Fruit fly (Drosophila melanogaster) whole organism, embryonic: ENCODE measurements around the gene Myo31DF.

Experiments
- BEAF-32 ChIP-seq: fragments of 200-800 bp; sonication (Bioruptor generic); optimal IDR thresholded peaks from 3 replicates; lab custom pipeline; 2017; ENCODE audit warnings: missing biosample characterization, missing genetic modification characterization, mild to moderate bottlenecking, moderate library complexity, missing genetic modification reagents
- BtbVII ChIP-seq: fragments of 200-800 bp; sonication (Bioruptor generic); optimal IDR thresholded peaks from 3 replicates; lab custom pipeline; 2017; ENCODE audit warnings: missing biosample characterization, mild to moderate bottlenecking, missing genetic modification characterization
- CG13123 ChIP-seq: fragments of 200-800 bp; sonication (Bioruptor generic); optimal IDR thresholded peaks from 2 replicates; lab custom pipeline; 2016; ENCODE audit warnings: missing biosample characterization, missing genetic modification characterization
- CG13424 ChIP-seq: fragments of 200-800 bp; sonication (Bioruptor generic); optimal IDR thresholded peaks from 2 replicates; lab custom pipeline; 2019; ENCODE audit warnings: missing biosample characterization, mild to moderate bottlenecking, missing genetic modification characterization, moderate library complexity
- CG13624 ChIP-seq: fragments of 200-800 bp; sonication (Bioruptor generic); optimal IDR thresholded peaks from 2 replicates; lab custom pipeline; 2016; ENCODE audit warnings: missing biosample characterization, missing genetic modification characterization
- CG14860 ChIP-seq: fragments of 200-800 bp; sonication (Bioruptor generic); IDR thresholded peaks from 3 replicates; pipeline ENCODE4 v1.3.6; 2022; ENCODE audit warnings: missing biosample characterization, missing genetic modification characterization; ENCODE audit not compliant: partially characterized antibody
- CG15073 ChIP-seq: fragments of 200-800 bp; sonication (Bioruptor generic); optimal IDR thresholded peaks from 2 replicates; lab custom pipeline; 2016; ENCODE audit warnings: missing biosample characterization, missing genetic modification characterization
- CG16779 ChIP-seq: fragments of 200-800 bp; sonication (Bioruptor generic); IDR thresholded peaks from 2 replicates; pipeline ENCODE4 v1.3.6; 2022; ENCODE audit warnings: missing biosample characterization, missing genetic modification characterization
- CG17328 ChIP-seq: fragments of 200-800 bp; sonication (Bioruptor generic); IDR thresholded peaks from 2 replicates; pipeline ENCODE4 v1.3.6; 2022; ENCODE audit warnings: missing biosample characterization, missing genetic modification characterization
- CG2129 ChIP-seq: fragments of 200-800 bp; sonication (Bioruptor generic); IDR thresholded peaks from 2 replicates; pipeline ENCODE4 v1.3.6; 2022; ENCODE audit warnings: missing biosample characterization, missing genetic modification characterization; ENCODE audit not compliant: partially characterized antibody
- CG32767 ChIP-seq: fragments of 200-800 bp; sonication (Bioruptor generic); IDR thresholded peaks from 2 replicates; pipeline ENCODE4 v1.3.6; 2022; ENCODE audit warnings: missing biosample characterization, missing genetic modification characterization
- CG3281 ChIP-seq: fragments of 200-800 bp; sonication (Bioruptor generic); optimal IDR thresholded peaks from 3 replicates; lab custom pipeline; 2017; ENCODE audit warnings: missing biosample characterization, mild to moderate bottlenecking, missing genetic modification characterization
- CG4730 ChIP-seq: fragments of 200-800 bp; sonication (Bioruptor generic); IDR thresholded peaks from 2 replicates; pipeline ENCODE4 v1.3.6; 2022; ENCODE audit warnings: missing biosample characterization, missing genetic modification characterization
- CG5245 ChIP-seq: fragments of 200-800 bp; sonication (Bioruptor generic); optimal IDR thresholded peaks from 3 replicates; lab custom pipeline; 2016; ENCODE audit warnings: missing biosample characterization, missing genetic modification characterization
- CG6254 ChIP-seq: fragments of 200-800 bp; sonication (Bioruptor generic); optimal IDR thresholded peaks from 3 replicates; lab custom pipeline; 2017; ENCODE audit warnings: mild to moderate bottlenecking, missing biosample characterization, missing genetic modification reagents, missing genetic modification characterization
- CG7745 ChIP-seq: fragments of 200-800 bp; sonication (Bioruptor generic); optimal IDR thresholded peaks from 2 replicates; lab custom pipeline; 2018; ENCODE audit warnings: missing biosample characterization, mild to moderate bottlenecking, missing genetic modification characterization, moderate library complexity
- CG8281 ChIP-seq: fragments of 200-800 bp; sonication (Bioruptor generic); optimal IDR thresholded peaks from 2 replicates; lab custom pipeline; 2018; ENCODE audit warnings: missing biosample characterization, mild to moderate bottlenecking, missing genetic modification characterization, moderate library complexity
- CG9876 ChIP-seq: fragments of 200-800 bp; sonication (Bioruptor generic); optimal IDR thresholded peaks from 2 replicates; lab custom pipeline; 2016; ENCODE audit warnings: missing biosample characterization, missing genetic modification characterization
- CG9932 ChIP-seq: fragments of 200-800 bp; sonication (Bioruptor generic); IDR thresholded peaks from 2 replicates; pipeline ENCODE4 v1.3.6; 2022; ENCODE audit warnings: missing biosample characterization, missing genetic modification characterization
- D19B ChIP-seq: fragments of 200-800 bp; sonication (Bioruptor generic); optimal IDR thresholded peaks from 2 replicates; lab custom pipeline; 2017; ENCODE audit warnings: missing biosample characterization, mild to moderate bottlenecking, missing genetic modification characterization
- Deaf1 ChIP-seq: fragments of 200-800 bp; optimal IDR thresholded peaks from 3 replicates; lab custom pipeline; 2019; ENCODE audit warnings: missing biosample characterization, mild to moderate bottlenecking, missing genetic modification characterization, moderate library complexity
- Dp ChIP-seq: fragments of 200-800 bp; sonication (Bioruptor generic); optimal IDR thresholded peaks from 2 replicates; lab custom pipeline; 2018; ENCODE audit warnings: missing biosample characterization, mild to moderate bottlenecking, missing genetic modification characterization, moderate library complexity
- Gsc ChIP-seq: fragments of 200-800 bp; sonication (Bioruptor generic); IDR thresholded peaks from 2 replicates; pipeline ENCODE4 v1.3.6; 2022; ENCODE audit warnings: missing biosample characterization, missing genetic modification characterization
- HLH3B ChIP-seq: fragments of 200-800 bp; sonication (Bioruptor generic); IDR thresholded peaks from 2 replicates; pipeline ENCODE4 v1.3.6; 2022; ENCODE audit warnings: missing biosample characterization, missing genetic modification characterization
- HLHmδ ChIP-seq: fragments of 200-800 bp; sonication (Bioruptor generic); optimal IDR thresholded peaks from 2 replicates; lab custom pipeline; 2018; ENCODE audit warnings: missing biosample characterization, mild to moderate bottlenecking, missing genetic modification characterization, moderate library complexity
- Hr3 ChIP-seq: fragments of 200-800 bp; sonication (Bioruptor generic); optimal IDR thresholded peaks from 3 replicates; lab custom pipeline; 2016; ENCODE audit warnings: missing biosample characterization, missing genetic modification characterization
- Lhr ChIP-seq: fragments of 200-800 bp; sonication (Bioruptor generic); optimal IDR thresholded peaks from 3 replicates; lab custom pipeline; 2017; ENCODE audit warnings: mild to moderate bottlenecking, missing biosample characterization, missing genetic modification reagents, missing genetic modification characterization
- Opbp ChIP-seq: fragments of 200-800 bp; sonication (Bioruptor generic); IDR thresholded peaks from 3 replicates; pipeline ENCODE4 v1.3.6; 2022; ENCODE audit warnings: missing biosample characterization, missing genetic modification characterization; ENCODE audit not compliant: partially characterized antibody
- Six4 ChIP-seq: fragments of 200-800 bp; sonication (Bioruptor generic); optimal IDR thresholded peaks from 2 replicates; lab custom pipeline; 2016; ENCODE audit warnings: missing biosample characterization, missing genetic modification characterization
- Taf1 ChIP-seq: fragments of 200-800 bp; sonication (Bioruptor generic); IDR thresholded peaks from 2 replicates; pipeline ENCODE4 v1.3.6; 2022; ENCODE audit warnings: missing biosample characterization, missing genetic modification characterization
- ab ChIP-seq: fragments of 200-800 bp; sonication (Bioruptor generic); optimal IDR thresholded peaks from 2 replicates; lab custom pipeline; 2016; ENCODE audit warnings: missing biosample characterization, missing genetic modification characterization
- aop ChIP-seq: fragments of 200-800 bp; sonication (Bioruptor generic); IDR thresholded peaks from 2 replicates; pipeline ENCODE4 v1.3.6; 2022; ENCODE audit warnings: missing biosample characterization, missing genetic modification characterization
- bab2 ChIP-seq: fragments of 200-800 bp; sonication (Bioruptor generic); optimal IDR thresholded peaks from 2 replicates; lab custom pipeline; 2016; ENCODE audit warnings: missing biosample characterization, missing genetic modification characterization
- bbx ChIP-seq: fragments of 200-800 bp; sonication (Bioruptor generic); IDR thresholded peaks from 2 replicates; pipeline ENCODE4 v1.3.6; 2022; ENCODE audit warnings: missing biosample characterization, missing genetic modification characterization; ENCODE audit not compliant: partially characterized antibody
- br ChIP-seq: fragments of >200 bp; optimal IDR thresholded peaks from 2 replicates; lab custom pipeline; 2017
- btn ChIP-seq: fragments of 200-800 bp; sonication (Bioruptor generic); optimal IDR thresholded peaks from 2 replicates; lab custom pipeline; 2016; ENCODE audit warnings: missing biosample characterization, missing genetic modification characterization
- caup ChIP-seq: fragments of 200-800 bp; sonication (Bioruptor generic); optimal IDR thresholded peaks from 3 replicates; lab custom pipeline; 2017; ENCODE audit warnings: missing biosample characterization, mild to moderate bottlenecking, missing genetic modification characterization, moderate library complexity; ENCODE audit not compliant: severe bottlenecking
- fd96Cb ChIP-seq: fragments of 200-800 bp; sonication (Bioruptor generic); optimal IDR thresholded peaks from 2 replicates; lab custom pipeline; 2018; ENCODE audit warnings: missing biosample characterization, mild to moderate bottlenecking, missing genetic modification characterization, moderate library complexity
- gcm ChIP-seq: fragments of 200-800 bp; sonication (Bioruptor generic); optimal IDR thresholded peaks from 2 replicates; lab custom pipeline; 2019; ENCODE audit warnings: missing biosample characterization, mild to moderate bottlenecking, missing genetic modification characterization, moderate library complexity
- gsb ChIP-seq: fragments of 200-800 bp; sonication (Bioruptor generic); IDR thresholded peaks from 2 replicates; pipeline ENCODE4 v1.3.6; 2022; ENCODE audit warnings: missing biosample characterization, missing genetic modification characterization
- ham ChIP-seq: fragments of 200-800 bp; sonication (Bioruptor generic); IDR thresholded peaks from 2 replicates; pipeline ENCODE4 v1.3.6; 2022; ENCODE audit warnings: missing biosample characterization, missing genetic modification characterization
- jumu ChIP-seq: fragments of 200-800 bp; sonication (Bioruptor generic); optimal IDR thresholded peaks from 3 replicates; lab custom pipeline; 2016; ENCODE audit warnings: missing biosample characterization, missing genetic modification characterization
- kni ChIP-seq: fragments of 200-800 bp; sonication (Bioruptor generic); optimal IDR thresholded peaks from 3 replicates; lab custom pipeline; 2017; ENCODE audit warnings: mild to moderate bottlenecking, missing biosample characterization, missing genetic modification reagents, missing genetic modification characterization
- mam ChIP-seq: fragments of 200-800 bp; sonication (Bioruptor generic); optimal IDR thresholded peaks from 3 replicates; lab custom pipeline; 2016; ENCODE audit warnings: missing biosample characterization, missing genetic modification characterization
- nerfin-1 ChIP-seq: fragments of 200-800 bp; sonication (Bioruptor generic); optimal IDR thresholded peaks from 3 replicates; lab custom pipeline; 2019; ENCODE audit warnings: missing biosample characterization, mild to moderate bottlenecking, missing genetic modification characterization, moderate library complexity
- phol ChIP-seq: fragments of 200-800 bp; sonication (Bioruptor generic); optimal IDR thresholded peaks from 3 replicates; lab custom pipeline; 2018; ENCODE audit warnings: missing biosample characterization, mild to moderate bottlenecking, missing genetic modification characterization, moderate library complexity
- row ChIP-seq: fragments of 200-800 bp; sonication (Bioruptor generic); IDR thresholded peaks from 3 replicates; pipeline ENCODE4 v1.3.6; 2022; ENCODE audit warnings: missing biosample characterization, missing genetic modification characterization
- sim ChIP-seq: fragments of 200-800 bp; sonication (Bioruptor generic); IDR thresholded peaks from 2 replicates; pipeline ENCODE4 v1.3.6; 2022; ENCODE audit warnings: missing biosample characterization, missing genetic modification characterization
- tgo ChIP-seq: fragments of 200-800 bp; sonication (Bioruptor generic); IDR thresholded peaks from 3 replicates; pipeline ENCODE4 v1.3.6; 2022; ENCODE audit warnings: missing biosample characterization, missing genetic modification characterization
- toy ChIP-seq: fragments of 200-800 bp; sonication (Bioruptor generic); IDR thresholded peaks from 2 replicates; pipeline ENCODE4 v1.3.6; 2022; ENCODE audit warnings: missing biosample characterization, missing genetic modification characterization
- tup ChIP-seq: fragments of 200-800 bp; sonication (Bioruptor generic); optimal IDR thresholded peaks from 2 replicates; lab custom pipeline; 2016; ENCODE audit warnings: missing biosample characterization, mild to moderate bottlenecking, missing genetic modification characterization, moderate library complexity
- yki ChIP-seq: fragments of >200 bp; optimal IDR thresholded peaks from 3 replicates; lab custom pipeline; 2018

Gene Myo31DF

DNA sequence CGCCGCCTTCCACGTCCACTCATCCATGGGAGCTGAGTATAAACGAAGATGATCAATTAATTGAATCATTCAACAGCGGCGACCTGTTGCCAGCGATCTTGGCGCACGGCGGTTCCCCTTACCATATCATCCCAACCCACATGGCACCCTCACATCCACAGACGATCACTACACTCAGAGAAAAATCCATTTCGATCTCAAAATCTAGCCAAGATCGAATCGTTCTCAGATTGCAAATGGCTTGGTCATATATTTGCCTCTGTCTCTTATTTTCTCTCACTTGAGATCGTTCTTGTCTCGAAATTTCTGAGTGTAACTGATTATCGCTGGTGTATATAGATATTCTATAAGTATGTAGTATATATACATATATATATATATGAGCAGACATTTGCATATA, 38.2 kb downstream of the Myo31DF start (continued):
- TF ChIP-seq CG17328 (GFP tag; lab: Robert Waterston, UW), result no peak
- TF ChIP-seq nerfin-1 (tag; lab: Kevin White, UChicago), result no peak
- TF ChIP-seq mam, result peak; percentile 39
- no peak for TF ChIP-seq CG9876 (GFP tag; lab: Kevin White, UChicago)
- TF ChIP-seq kni (GFP tag; lab: Kevin White, UChicago), result no peak
- TF ChIP-seq bab2 (GFP tag; lab: Kevin White, UChicago), result peak; percentile 26
- TF ChIP-seq CG4730 (GFP tag; lab: Robert Waterston, UW), result peak; percentile 38; the same call in 1 of the 2 replicates
- 0 out of 2 replicates have a peak, but pooled peaks have one; percentile 14 for TF ChIP-seq toy
- TF ChIP-seq ab, result no peak
- TF ChIP-seq Dp (GFP tag; lab: Kevin White, UChicago), result no peak
- TF ChIP-seq CG32767 (GFP tag; lab: Robert Waterston, UW), result no peak
- TF ChIP-seq Opbp (GFP tag; lab: Robert Waterston, UW), result no peak
- TF ChIP-seq HLH3B, result peak; percentile 75
- no peak for TF ChIP-seq CG13123 (GFP tag; lab: Kevin White, UChicago)
- no peak for TF ChIP-seq Deaf1 (tag; lab: Kevin White, UChicago)
- TF ChIP-seq BEAF-32 (GFP tag; lab: Kevin White, UChicago), result no peak
- TF ChIP-seq br (lab: Kevin White, UChicago), result no peak
- no peak for TF ChIP-seq tup (GFP tag; lab: Kevin White, UChicago)
- no peak for TF ChIP-seq sim (GFP tag; lab: Robert Waterston, UW)
- 0 out of 2 replicates have a peak, but pooled peaks have one; percentile 46 for TF ChIP-seq gsb (GFP tag; lab: Robert Waterston, UW)
- TF ChIP-seq caup (GFP tag; lab: Kevin White, UChicago), result peak; percentile 45
- peak; percentile 81 for TF ChIP-seq row (GFP tag; lab: Robert Waterston, UW)
- TF ChIP-seq CG13424 (tag; lab: Kevin White, UChicago), result peak; percentile 67
- no peak for TF ChIP-seq btn
- TF ChIP-seq gcm (GFP tag; lab: Kevin White, UChicago), result peak; percentile 2
- peak; percentile 73 for TF ChIP-seq CG9932
- TF ChIP-seq fd96Cb (tag; lab: Kevin White, UChicago), result peak; percentile 48
- no peak for TF ChIP-seq CG14860 (GFP tag; lab: Robert Waterston, UW)
- TF ChIP-seq aop (GFP tag; lab: Robert Waterston, UW), result 0 out of 2 replicates have a peak, but pooled peaks have one; percentile 43
- TF ChIP-seq CG5245 (GFP tag; lab: Kevin White, UChicago), result peak; percentile 44
- TF ChIP-seq bbx (GFP tag; lab: Robert Waterston, UW), result no peak
- TF ChIP-seq BtbVII, result peak; percentile 18
- TF ChIP-seq CG16779 (GFP tag; lab: Robert Waterston, UW), result no peak
- TF ChIP-seq Taf1 (GFP tag; lab: Robert Waterston, UW), result peak; percentile 61
- no peak for TF ChIP-seq Lhr (GFP tag; lab: Kevin White, UChicago)
- TF ChIP-seq HLHmδ, result no peak
- TF ChIP-seq phol (tag; lab: Kevin White, UChicago), result peak; percentile 44
- TF ChIP-seq ham (GFP tag; lab: Robert Waterston, UW), result no peak
- no peak for TF ChIP-seq Gsc (GFP tag; lab: Robert Waterston, UW)
- peak; percentile 9 for TF ChIP-seq Hr3 (GFP tag; lab: Kevin White, UChicago)
- no peak for TF ChIP-seq jumu (GFP tag; lab: Kevin White, UChicago)
- TF ChIP-seq CG13624, result peak; percentile 10
- no peak for TF ChIP-seq CG15073 (GFP tag; lab: Kevin White, UChicago)
- TF ChIP-seq CG3281 (GFP tag; lab: Kevin White, UChicago), result peak; percentile 43
- TF ChIP-seq Six4 (GFP tag; lab: Kevin White, UChicago), result peak; percentile 18
- TF ChIP-seq CG2129 (GFP tag; lab: Robert Waterston, UW), result no peak
- peak; percentile 40 for TF ChIP-seq CG6254 (GFP tag; lab: Kevin White, UChicago)
- peak; percentile 72; the same call in 2 of the 3 replicates for TF ChIP-seq tgo (GFP tag; lab: Robert Waterston, UW)
- no peak for TF ChIP-seq yki
- TF ChIP-seq D19B (GFP tag; lab: Kevin White, UChicago), result peak; percentile 12
- no peak for TF ChIP-seq CG7745 (tag; lab: Kevin White, UChicago)
- TF ChIP-seq CG8281 (tag; lab: Kevin White, UChicago), result peak; percentile 3
